Worm (Caenorhabditis elegans) whole organism, L1 larva: ENCODE data around the gene myo-5.
A peak's percentile ranks its signal among the peaks of the same experiment; 100 is the strongest.

ENCODE experiments used
- C04F5.9 ChIP-seq: sonication (generic microtip); optimal IDR thresholded peaks from 2 replicates; lab custom pipeline; 2016; ENCODE audit warnings: missing genetic modification characterization, missing compliant biosample characterization
- Y116A8C.19 ChIP-seq: sonication (generic microtip); optimal IDR thresholded peaks from 2 replicates; lab custom pipeline; 2016; ENCODE audit warnings: missing compliant biosample characterization, missing genetic modification characterization, borderline replicate concordance
- aha-1 ChIP-seq: fragments of 150-350 bp; optimal IDR thresholded peaks from 2 replicates; lab custom pipeline; 2014; ENCODE audit warnings: missing biosample characterization, missing genetic modification characterization
- ama-1 ChIP-seq: fragments of 150-350 bp; optimal IDR thresholded peaks from 2 replicates; lab custom pipeline; 2014
- ceh-63 ChIP-seq: fragments of 200-800 bp; sonication (Bioruptor generic); optimal IDR thresholded peaks from 2 replicates; lab custom pipeline; 2018; ENCODE audit warnings: mild to moderate bottlenecking, missing genetic modification characterization, missing compliant biosample characterization
- ceh-8 ChIP-seq: fragments of 200-800 bp; sonication (Bioruptor generic); optimal IDR thresholded peaks from 2 replicates; lab custom pipeline; 2018; ENCODE audit warnings: mild to moderate bottlenecking, missing genetic modification characterization, moderate library complexity, missing compliant biosample characterization
- ceh-90 ChIP-seq: sonication (generic microtip); optimal IDR thresholded peaks from 2 replicates; lab custom pipeline; 2016; ENCODE audit warnings: missing genetic modification characterization, missing compliant biosample characterization
- dsc-1 ChIP-seq: sonication (generic microtip); optimal IDR thresholded peaks from 2 replicates; lab custom pipeline; 2016; ENCODE audit warnings: mild to moderate bottlenecking, missing genetic modification characterization, missing compliant biosample characterization
- efl-1 ChIP-seq, 4 experiments: fragments of 150-350 bp; optimal IDR thresholded peaks in 3 of 4; peaks in 1 of 4; 1 replicate in 1 of 4; 2 replicates in 3 of 4; lab custom pipeline; 2014; ENCODE audit warnings: missing biosample characterization in 2 of 4, missing genetic modification characterization in 2 of 4, missing genetic modification reagents in 2 of 4
- efl-3 ChIP-seq: fragments of 200-800 bp; sonication (Bioruptor generic); optimal IDR thresholded peaks from 2 replicates; lab custom pipeline; 2018; ENCODE audit warnings: mild to moderate bottlenecking, missing genetic modification characterization, missing compliant biosample characterization
- egl-13 ChIP-seq: sonication (generic microtip); optimal IDR thresholded peaks from 2 replicates; lab custom pipeline; 2016; ENCODE audit warnings: missing genotype, missing genetic modification reagents, missing genetic modification characterization, missing compliant biosample characterization
- fkh-10 ChIP-seq: sonication (generic microtip); optimal IDR thresholded peaks from 2 replicates; lab custom pipeline; 2017; ENCODE audit warnings: missing biosample characterization, missing genetic modification reagents, missing genetic modification characterization
- fkh-8 ChIP-seq: sonication (generic microtip); optimal IDR thresholded peaks from 2 replicates; lab custom pipeline; 2016; ENCODE audit warnings: mild to moderate bottlenecking, missing genetic modification characterization, missing compliant biosample characterization
- fos-1 ChIP-seq: fragments of 150-350 bp; optimal IDR thresholded peaks from 2 replicates; lab custom pipeline; 2014; ENCODE audit warnings: missing biosample characterization, missing genetic modification characterization
- grh-1 ChIP-seq: fragments of 200-800 bp; sonication (Bioruptor generic); IDR thresholded peaks from 2 replicates; pipeline ENCODE4 v1.3.6; 2022; ENCODE audit warnings: missing genetic modification reagents, missing genetic modification characterization, missing compliant biosample characterization
- hlh-4 ChIP-seq: sonication (generic microtip); optimal IDR thresholded peaks from 2 replicates; lab custom pipeline; 2016; ENCODE audit warnings: mild to moderate bottlenecking, missing genetic modification characterization, missing compliant biosample characterization
- hpl-2 ChIP-seq: fragments of 150-350 bp; optimal IDR thresholded peaks from 2 replicates; lab custom pipeline; 2014; ENCODE audit warnings: missing biosample characterization, missing genetic modification reagents, missing genetic modification characterization
- irx-1 ChIP-seq: sonication (generic microtip); optimal IDR thresholded peaks from 2 replicates; lab custom pipeline; 2016; ENCODE audit warnings: missing genetic modification characterization, missing compliant biosample characterization
- isw-1 ChIP-seq: fragments of 200-800 bp; sonication (Bioruptor generic); IDR thresholded peaks from 2 replicates; pipeline ENCODE4 v1.3.6; 2022; ENCODE audit warnings: missing genetic modification characterization, missing compliant biosample characterization
- lin-13 ChIP-seq: fragments of 150-350 bp; optimal IDR thresholded peaks from 2 replicates; lab custom pipeline; 2014; ENCODE audit warnings: missing biosample characterization, missing genetic modification reagents, missing genetic modification characterization
- lir-3 ChIP-seq: sonication (generic microtip); optimal IDR thresholded peaks from 2 replicates; lab custom pipeline; 2016; ENCODE audit warnings: mild to moderate bottlenecking, missing genetic modification characterization, moderate library complexity, missing compliant biosample characterization; ENCODE audit not compliant: poor library complexity
- lsy-2 ChIP-seq, 2 experiments: fragments of 150-350 bp; optimal IDR thresholded peaks; 2 replicates each; lab custom pipeline; 2014; ENCODE audit warnings: missing biosample characterization in 2 of 2, missing genetic modification characterization in 2 of 2
- mep-1 ChIP-seq: fragments of 150-350 bp; optimal IDR thresholded peaks from 2 replicates; lab custom pipeline; 2014; ENCODE audit warnings: missing biosample characterization, missing genetic modification characterization
- nhr-20 ChIP-seq: sonication (generic microtip); optimal IDR thresholded peaks from 2 replicates; lab custom pipeline; 2016; ENCODE audit warnings: mild to moderate bottlenecking, missing genetic modification characterization, missing compliant biosample characterization
- nhr-237 ChIP-seq: fragments of 150-350 bp; optimal IDR thresholded peaks from 2 replicates; lab custom pipeline; 2014; ENCODE audit warnings: missing biosample characterization, missing genetic modification characterization
- nhr-28 ChIP-seq: fragments of 150-350 bp; optimal IDR thresholded peaks from 2 replicates; lab custom pipeline; 2014; ENCODE audit warnings: missing biosample characterization, missing genetic modification characterization
- nhr-71 ChIP-seq: sonication (generic microtip); optimal IDR thresholded peaks from 2 replicates; lab custom pipeline; 2016; ENCODE audit warnings: mild to moderate bottlenecking, missing genetic modification characterization, moderate library complexity, missing compliant biosample characterization
- nhr-84 ChIP-seq: sonication (generic microtip); optimal IDR thresholded peaks from 2 replicates; lab custom pipeline; 2017; ENCODE audit warnings: missing biosample characterization, missing genetic modification characterization
- nhr-85 ChIP-seq: sonication (generic microtip); peaks from one replicate; lab custom pipeline; 2016; ENCODE audit warnings: missing genetic modification characterization, inconsistent platforms, missing compliant biosample characterization
- nhr-90 ChIP-seq: sonication (generic microtip); optimal IDR thresholded peaks from 2 replicates; lab custom pipeline; 2016; ENCODE audit warnings: mild to moderate bottlenecking, missing genetic modification characterization, missing compliant biosample characterization; ENCODE audit not compliant: poor library complexity
- pag-3 ChIP-seq: sonication (generic microtip); optimal IDR thresholded peaks from 2 replicates; lab custom pipeline; 2017; ENCODE audit warnings: missing genetic modification characterization, mild to moderate bottlenecking, missing compliant biosample characterization, antibody characterized with exemption, borderline replicate concordance; ENCODE audit not compliant: insufficient read depth
- pax-3 ChIP-seq: fragments of 200-800 bp; sonication (Bioruptor generic); optimal IDR thresholded peaks from 2 replicates; lab custom pipeline; 2018; ENCODE audit warnings: mild to moderate bottlenecking, missing genetic modification characterization, moderate library complexity, missing compliant biosample characterization
- pqm-1 ChIP-seq: sonication (generic microtip); optimal IDR thresholded peaks from 3 replicates; lab custom pipeline; 2017; ENCODE audit warnings: missing biosample characterization, missing genetic modification characterization
- snpc-4 ChIP-seq: fragments of 150-350 bp; optimal IDR thresholded peaks from 2 replicates; lab custom pipeline; 2014; ENCODE audit warnings: missing biosample characterization, missing genetic modification characterization
- snu-23 ChIP-seq: sonication (generic microtip); optimal IDR thresholded peaks from 2 replicates; lab custom pipeline; 2016; ENCODE audit warnings: missing genetic modification characterization, missing compliant biosample characterization
- sox-4 ChIP-seq: sonication (generic microtip); optimal IDR thresholded peaks from 2 replicates; lab custom pipeline; 2016; ENCODE audit warnings: missing genetic modification characterization, missing compliant biosample characterization
- sup-37 ChIP-seq: fragments of 200-800 bp; sonication (Bioruptor generic); optimal IDR thresholded peaks from 2 replicates; lab custom pipeline; 2018; ENCODE audit warnings: mild to moderate bottlenecking, missing genetic modification characterization, missing compliant biosample characterization
- tlp-1 ChIP-seq: fragments of 150-350 bp; optimal IDR thresholded peaks from 2 replicates; lab custom pipeline; 2014; ENCODE audit warnings: missing biosample characterization, missing genetic modification characterization
- unc-30 ChIP-seq: sonication (generic microtip); optimal IDR thresholded peaks from 2 replicates; lab custom pipeline; 2017; ENCODE audit warnings: missing biosample characterization, missing genetic modification characterization
- unc-62 ChIP-seq: fragments of 150-350 bp; optimal IDR thresholded peaks from 2 replicates; lab custom pipeline; 2014; ENCODE audit warnings: missing biosample characterization, missing genetic modification reagents, missing genetic modification characterization
- unc-86 ChIP-seq: sonication (generic microtip); optimal IDR thresholded peaks from 2 replicates; lab custom pipeline; 2016; ENCODE audit warnings: missing genetic modification characterization, missing compliant biosample characterization
- vab-15 ChIP-seq: sonication (generic microtip); optimal IDR thresholded peaks from 2 replicates; lab custom pipeline; 2017; ENCODE audit warnings: missing genotype, mild to moderate bottlenecking, missing genetic modification characterization, missing compliant biosample characterization
- xbp-1 ChIP-seq: sonication (generic microtip); optimal IDR thresholded peaks from 2 replicates; lab custom pipeline; 2016; ENCODE audit warnings: missing genetic modification characterization, missing compliant biosample characterization
- ztf-11 ChIP-seq, 2 experiments: sonication (generic microtip); optimal IDR thresholded peaks; 2 replicates each; lab custom pipeline; 2016 to 2017; ENCODE audit warnings: missing genetic modification characterization in 2 of 2, missing biosample characterization in 1 of 2, missing compliant biosample characterization in 1 of 2
- ztf-4 ChIP-seq: fragments of 150-350 bp; optimal IDR thresholded peaks from 2 replicates; lab custom pipeline; 2014; ENCODE audit warnings: missing biosample characterization, missing genetic modification characterization

myo-5 gene

DNA sequence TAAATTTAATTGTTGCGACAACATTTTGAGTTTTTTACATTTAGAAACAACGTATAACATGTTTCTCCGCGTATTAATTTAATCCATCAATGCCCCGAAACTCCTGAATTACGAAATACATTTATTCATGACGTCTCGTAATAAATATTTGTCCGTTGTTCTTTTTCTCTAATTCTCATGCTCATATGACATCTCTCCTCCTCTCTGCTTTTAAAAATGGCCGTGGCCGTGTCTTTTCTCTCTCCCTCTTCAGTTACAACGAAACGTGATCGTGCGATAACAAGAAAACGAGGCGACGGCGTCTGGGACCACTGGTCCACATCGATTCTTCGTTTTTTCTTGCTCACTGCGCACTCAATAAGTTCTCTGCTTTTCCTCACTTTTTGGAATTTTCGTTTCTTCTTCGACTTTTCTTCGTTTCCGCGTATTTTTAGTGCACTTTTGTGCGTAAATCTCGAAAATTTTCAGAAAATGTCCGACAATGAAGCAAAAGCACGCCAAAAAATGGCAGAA, 21.4 kb downstream of the myo-5 start, which contains the start of gene snap-1 (continued):
- no peak for TF ChIP-seq ceh-8 (GFP tag; lab: Kevin White, UChicago)
- no peak for TF ChIP-seq nhr-84 (tag; lab: Kevin White, UChicago)
- no peak for TF ChIP-seq sup-37 (GFP tag; lab: Kevin White, UChicago)
- TF ChIP-seq fkh-8 (tag; lab: Kevin White, UChicago): peak; percentile 85
- TF ChIP-seq grh-1 (GFP tag; lab: Robert Waterston, UW): no peak
- no peak for TF ChIP-seq sox-4 (tag; lab: Kevin White, UChicago)
- peak; percentile 33 for TF ChIP-seq lir-3 (tag; lab: Kevin White, UChicago)
- TF ChIP-seq nhr-90 (tag; lab: Kevin White, UChicago): no peak
- TF ChIP-seq C04F5.9: no peak
- no peak for TF ChIP-seq pqm-1
- no peak for TF ChIP-seq pag-3 (tag; lab: Kevin White, UChicago)
- TF ChIP-seq ama-1 (lab: Kevin White, UChicago): no peak
- TF ChIP-seq nhr-237 (tag; lab: Kevin White, UChicago): no peak
- no peak for TF ChIP-seq vab-15 (tag; lab: Kevin White, UChicago)
- no peak for TF ChIP-seq tlp-1 (tag; lab: Kevin White, UChicago)
- TF ChIP-seq ztf-11 (tag; optimal IDR thresholded peaks at IDR 0.05; lab: Kevin White, UChicago): no peak
- no peak for TF ChIP-seq dsc-1 (tag; lab: Kevin White, UChicago)
- peak; percentile 70 for TF ChIP-seq nhr-71
- no peak for TF ChIP-seq egl-13
- peak; percentile 48 for TF ChIP-seq lin-13 (GFP tag; lab: Kevin White, UChicago)
- TF ChIP-seq nhr-85 (tag; lab: Kevin White, UChicago): no peak
- no peak for TF ChIP-seq unc-30
- TF ChIP-seq nhr-20 (tag; lab: Kevin White, UChicago): peak; percentile 14
- TF ChIP-seq hpl-2 (GFP tag; lab: Kevin White, UChicago): no peak
- TF ChIP-seq xbp-1 (tag; lab: Kevin White, UChicago): peak; percentile 74
- no peak for TF ChIP-seq hlh-4
- TF ChIP-seq ceh-63: no peak
- TF ChIP-seq ceh-90: no peak
- no peak for TF ChIP-seq aha-1 (tag; lab: Kevin White, UChicago)
- peak; percentile 56 for TF ChIP-seq snu-23 (GFP tag; lab: Kevin White, UChicago)

- TF ChIP-seq isw-1 (GFP tag; lab: Robert Waterston, UW) (no peak), ztf-4 (no peak), vab-15 (tag; lab: Kevin White, UChicago) (no peak), pqm-1 (no peak), tlp-1 (tag; lab: Kevin White, UChicago) (no peak), nhr-85 (tag; lab: Kevin White, UChicago) (no peak), Y116A8C.19 (tag; lab: Kevin White, UChicago) (no peak), unc-86 (tag; lab: Kevin White, UChicago) (no peak)
These were observed 22.0 kb downstream of the myo-5 start for ce11 chrV:8130812-8131211.

DNA sequence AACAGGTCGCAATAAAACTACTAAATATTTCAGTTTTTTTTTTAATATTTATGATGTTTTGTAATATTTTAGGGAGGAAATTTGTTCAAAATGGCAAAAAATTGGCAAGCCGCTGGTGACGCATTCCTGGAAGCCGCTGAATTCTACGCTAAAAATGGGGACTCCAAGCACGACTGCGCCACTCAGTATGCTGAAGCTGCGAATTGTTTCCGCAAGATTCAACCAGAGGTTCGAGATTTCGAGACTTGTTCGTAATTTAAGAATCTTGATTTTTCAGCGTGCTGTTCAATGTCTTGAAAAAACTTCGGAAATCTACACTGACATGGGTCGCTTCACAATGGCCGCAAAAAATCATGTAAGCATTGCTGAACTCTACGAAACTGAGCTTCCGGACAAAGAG, 22.9 kb downstream of the myo-5 start:
- TF ChIP-seq efl-1 (optimal IDR thresholded peaks at IDR 0.05; lab: Kevin White, UChicago) (no peak), efl-1 (GFP tag; optimal IDR thresholded peaks at IDR 0.05 in 1 of 2; lab: Kevin White, UChicago) (no peak), sup-37 (GFP tag; lab: Kevin White, UChicago) (no peak), pax-3 (tag; lab: Kevin White, UChicago) (no peak), ztf-11 (tag; optimal IDR thresholded peaks at IDR 0.05; lab: Kevin White, UChicago) (no peak), fos-1 (tag; lab: Kevin White, UChicago) (no peak), efl-3 (GFP tag; lab: Kevin White, UChicago) (no peak), nhr-84 (tag; lab: Kevin White, UChicago) (no peak), snpc-4 (tag; lab: Kevin White, UChicago) (no peak), unc-62 (GFP tag; lab: Kevin White, UChicago) (no peak), nhr-90 (tag; lab: Kevin White, UChicago) (no peak), irx-1 (tag; lab: Kevin White, UChicago) (no peak), unc-86 (tag; lab: Kevin White, UChicago) (no peak), mep-1 (tag; lab: Kevin White, UChicago) (no peak), C04F5.9 (no peak), lsy-2 (tag; optimal IDR thresholded peaks at IDR 0.05; lab: Kevin White, UChicago) (no peak), fkh-10 (GFP tag; lab: Kevin White, UChicago) (no peak), nhr-28 (tag; lab: Kevin White, UChicago) (no peak), grh-1 (GFP tag; lab: Robert Waterston, UW) (no peak)
- TF ChIP-seq, all 84 proteins: peak for 0
